Fruit fly (Drosophila melanogaster): ENCODE results near the gene CG14195.

The CG14195 gene

DNA sequence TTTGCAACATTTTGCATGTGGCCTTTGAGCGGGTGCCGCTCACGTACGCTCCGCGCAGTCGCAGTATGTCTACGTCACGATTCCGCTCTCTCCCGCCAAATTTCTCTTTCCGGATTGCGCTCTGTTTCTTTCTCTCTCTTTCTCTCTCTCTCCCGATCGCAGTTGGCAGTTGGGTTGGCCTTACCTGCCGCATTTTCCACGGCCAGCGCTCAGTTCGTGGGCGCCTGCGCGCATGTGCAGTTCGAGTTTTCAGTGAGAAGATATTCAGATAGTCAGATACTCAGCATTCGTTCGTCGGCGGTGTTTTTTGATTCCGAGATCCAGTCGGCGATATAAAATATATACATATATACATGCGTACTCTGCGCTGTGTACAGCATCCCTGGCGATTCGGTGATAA is 8.5 kb upstream of the CG14195 start, which contains the start of gene CG7884 (continued):
- peak; percentile 67 for TF ChIP-seq CG1621 (tag; optimal IDR thresholded peaks at IDR 0.05)
- no peak for TF ChIP-seq CG4318 (GFP tag; optimal IDR thresholded peaks at IDR 0.05)
- peak; percentile 20 for TF ChIP-seq Met (GFP tag; optimal IDR thresholded peaks at IDR 0.05)
- no peak for TF ChIP-seq CG6792 (GFP tag; optimal IDR thresholded peaks at IDR 0.05)
- no peak for TF ChIP-seq Lpt (GFP tag; optimal IDR thresholded peaks at IDR 0.05)
- peak; percentile 21 for TF ChIP-seq Eip78C (GFP tag)
- TF ChIP-seq lz (GFP tag; optimal IDR thresholded peaks at IDR 0.05), result no peak
- no peak for TF ChIP-seq cyc (GFP tag; optimal IDR thresholded peaks at IDR 0.05)
- TF ChIP-seq acj6 (GFP tag; optimal IDR thresholded peaks at IDR 0.05), result no peak
- TF ChIP-seq Eip93F (GFP tag; optimal IDR thresholded peaks at IDR 0.05), result no peak
- no peak for TF ChIP-seq CG16779 (tag; optimal IDR thresholded peaks at IDR 0.05)
- TF ChIP-seq CG11294 (GFP tag; IDR thresholded peaks at IDR 0.05), result no peak
- TF ChIP-seq CG9139 (GFP tag; optimal IDR thresholded peaks at IDR 0.05), result peak; percentile 31
- no peak for TF ChIP-seq Smox (GFP tag; optimal IDR thresholded peaks at IDR 0.05)
- peak; percentile 12 for TF ChIP-seq net (GFP tag; optimal IDR thresholded peaks at IDR 0.05)
- TF ChIP-seq CG15336 (GFP tag; IDR thresholded peaks at IDR 0.05), result peak; percentile 41; the same call in 1 of the 2 replicates
- TF ChIP-seq CG6808 (GFP tag; optimal IDR thresholded peaks at IDR 0.05), result no peak
- TF ChIP-seq Ets21C (GFP tag; optimal IDR thresholded peaks at IDR 0.05), result no peak
- TF ChIP-seq CG10669 (GFP tag; optimal IDR thresholded peaks at IDR 0.05), result no peak
- TF ChIP-seq CG6163 (GFP tag; IDR thresholded peaks at IDR 0.05), result peak; percentile 51; the same call in 1 of the 3 replicates
- TF ChIP-seq Sox102F (GFP tag; optimal IDR thresholded peaks at IDR 0.05), result peak; percentile 34
- TF ChIP-seq Blimp-1 (GFP tag; optimal IDR thresholded peaks at IDR 0.05), result no peak
- no peak for TF ChIP-seq CG3032 (tag; optimal IDR thresholded peaks at IDR 0.05)
- no peak for TF ChIP-seq dac (GFP tag; optimal IDR thresholded peaks at IDR 0.05)
- no peak for TF ChIP-seq esn (GFP tag; optimal IDR thresholded peaks at IDR 0.05)
- no peak for TF ChIP-seq topi (GFP tag; optimal IDR thresholded peaks at IDR 0.05)
- TF ChIP-seq Ets96B (tag; optimal IDR thresholded peaks at IDR 0.05), result no peak
- TF ChIP-seq spab (GFP tag; optimal IDR thresholded peaks at IDR 0.05), result no peak

DNA sequence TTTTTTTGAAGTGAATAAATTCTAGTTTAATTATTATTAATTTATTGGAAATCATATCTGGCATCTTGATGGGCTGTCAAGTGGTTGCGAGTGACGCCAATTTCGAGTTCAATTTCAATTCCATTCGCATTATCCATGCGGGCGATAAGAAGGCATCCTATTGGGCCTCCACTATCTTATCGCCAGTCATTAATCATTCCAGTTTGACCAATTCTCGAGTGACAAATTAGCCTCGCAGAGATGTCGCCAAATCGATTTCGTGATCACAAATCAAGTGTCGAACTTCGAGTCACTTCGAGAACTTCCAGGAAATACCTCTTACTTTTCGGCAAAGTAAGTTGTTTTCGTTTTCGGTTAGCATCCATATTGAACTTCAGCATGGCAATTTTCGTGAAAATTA is 4.8 kb upstream of the CG14195 start:
- TF ChIP-seq CG8119 (GFP tag; IDR thresholded peaks at IDR 0.05) (no peak), achi (GFP tag; optimal IDR thresholded peaks at IDR 0.05) (no peak), CG10669 (GFP tag; optimal IDR thresholded peaks at IDR 0.05) (no peak), vri (GFP tag; optimal IDR thresholded peaks at IDR 0.05) (no peak), Sox14 (GFP tag; optimal IDR thresholded peaks at IDR 0.05) (no peak), spab (GFP tag; optimal IDR thresholded peaks at IDR 0.05) (no peak), Hr4 (GFP tag; optimal IDR thresholded peaks at IDR 0.05) (no peak), CG11762 (GFP tag; optimal IDR thresholded peaks at IDR 0.05; ENCODE audit: insufficient read depth) (no peak), acj6 (GFP tag; optimal IDR thresholded peaks at IDR 0.05) (no peak), fkh (GFP tag; optimal IDR thresholded peaks at IDR 0.05) (no peak), Blimp-1 (GFP tag; optimal IDR thresholded peaks at IDR 0.05) (no peak), CG31627 (GFP tag; optimal IDR thresholded peaks at IDR 0.05) (no peak), dac (GFP tag; optimal IDR thresholded peaks at IDR 0.05) (no peak), Met (GFP tag; optimal IDR thresholded peaks at IDR 0.05) (no peak)

DNA sequence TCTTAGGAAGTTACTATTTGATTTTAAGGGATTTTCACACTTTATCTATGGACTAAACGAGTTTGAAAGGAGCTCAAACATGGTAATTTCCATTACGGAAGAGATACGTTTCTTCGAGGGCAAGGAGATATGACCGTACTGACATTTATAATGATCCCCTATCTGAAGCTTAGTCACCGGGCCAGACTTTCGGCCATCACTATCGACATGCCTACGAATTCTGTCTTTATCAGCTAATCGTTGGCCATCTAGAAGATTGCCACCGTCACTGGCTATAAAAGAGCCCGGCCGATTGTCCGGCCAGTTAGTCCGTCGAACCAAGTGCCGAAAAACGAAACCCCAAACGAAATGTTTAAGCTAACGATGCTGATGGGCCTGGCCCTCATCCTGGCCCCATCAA is 3.3 kb upstream of the CG14195 start, which contains the start of gene Muc18B:
Muc18B (plus strand) TSS at position 301 of the 400 bp plus-strand sequence.
- TF ChIP-seq Sox15 (GFP tag; optimal IDR thresholded peaks at IDR 0.05) (no peak), CG8319 (GFP tag; optimal IDR thresholded peaks at IDR 0.05) (no peak), Eip75B (GFP tag; optimal IDR thresholded peaks at IDR 0.05) (no peak), salr (GFP tag; optimal IDR thresholded peaks at IDR 0.05) (no peak), fkh (GFP tag; optimal IDR thresholded peaks at IDR 0.05) (no peak), ss (GFP tag; optimal IDR thresholded peaks at IDR 0.05) (no peak)

Measured in whole organism, prepupa.